Worm (Caenorhabditis elegans): ENCODE data around the gene Y40B10B.1.

Y40B10B.1 gene

DNA sequence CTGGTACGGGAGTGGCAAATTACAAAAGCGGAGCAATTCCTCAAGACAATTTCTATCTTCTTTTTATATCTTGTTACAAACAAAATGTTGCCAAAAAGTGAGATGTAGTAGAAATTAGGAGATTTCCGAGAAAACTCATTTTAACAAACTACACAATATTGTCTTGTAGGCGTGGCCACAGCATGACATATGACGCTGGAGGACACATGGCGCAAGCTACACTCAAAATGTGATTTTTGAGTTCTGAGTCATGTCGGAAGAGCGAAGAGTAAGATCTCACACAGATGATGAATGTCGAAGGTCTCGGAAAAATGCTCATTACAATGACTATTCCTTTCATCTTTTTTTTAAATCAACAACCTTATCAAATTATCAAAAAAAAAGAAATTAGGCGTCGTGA is at the start of gene Y40B10B.1:
Gene Y40B10B.1, minus strand, starts transcription at position 101 of the 400 bp plus-strand sequence.
- TF ChIP-seq unc-62 (GFP tag; optimal IDR thresholded peaks at IDR 0.05) = no peak

DNA sequence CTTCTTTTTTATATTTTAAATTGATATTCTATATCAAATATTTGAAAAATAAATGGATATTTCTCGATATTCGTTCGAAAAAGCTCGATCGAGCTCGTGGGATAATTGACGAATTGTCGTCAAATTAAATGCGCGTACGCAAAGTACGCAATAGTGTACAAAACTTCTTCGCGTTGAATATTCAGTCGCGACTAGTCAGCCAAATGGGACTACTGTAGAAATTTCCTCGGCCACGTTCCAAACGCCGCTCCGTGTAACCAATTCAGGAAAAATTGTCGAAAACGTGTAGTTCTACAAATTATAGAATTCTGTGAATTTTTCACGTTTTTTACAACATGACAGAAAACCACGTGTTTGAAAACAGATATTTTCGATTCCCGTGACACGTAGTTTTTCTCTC is 47.1 kb upstream of the Y40B10B.1 start:
- TF ChIP-seq unc-62 (GFP tag; optimal IDR thresholded peaks at IDR 0.05) = no peak

DNA sequence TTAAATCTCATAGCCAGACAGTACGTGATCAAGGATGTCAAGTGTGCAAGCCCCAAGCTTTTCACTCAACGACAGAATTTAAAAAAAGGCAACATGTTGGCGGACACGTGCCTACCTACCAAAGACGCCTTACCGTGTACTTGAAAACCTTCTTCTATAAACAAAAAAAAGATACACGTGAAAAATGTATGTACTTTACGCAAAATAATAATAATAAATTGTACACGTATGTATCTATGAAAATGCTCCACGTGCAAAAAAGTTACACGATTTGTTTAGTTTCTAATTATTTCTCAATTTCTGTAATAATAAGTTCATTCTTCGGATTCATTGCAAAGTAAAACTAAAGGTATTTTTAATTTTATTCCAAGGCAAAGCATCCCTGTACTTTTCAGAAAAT is 43.3 kb upstream of the Y40B10B.1 start, which contains the start of gene cysl-4:
Gene cysl-4, plus strand, starts transcription at position 301 of the 400 bp plus-strand sequence.
- no peak for TF ChIP-seq unc-62 (GFP tag; optimal IDR thresholded peaks at IDR 0.05)

DNA sequence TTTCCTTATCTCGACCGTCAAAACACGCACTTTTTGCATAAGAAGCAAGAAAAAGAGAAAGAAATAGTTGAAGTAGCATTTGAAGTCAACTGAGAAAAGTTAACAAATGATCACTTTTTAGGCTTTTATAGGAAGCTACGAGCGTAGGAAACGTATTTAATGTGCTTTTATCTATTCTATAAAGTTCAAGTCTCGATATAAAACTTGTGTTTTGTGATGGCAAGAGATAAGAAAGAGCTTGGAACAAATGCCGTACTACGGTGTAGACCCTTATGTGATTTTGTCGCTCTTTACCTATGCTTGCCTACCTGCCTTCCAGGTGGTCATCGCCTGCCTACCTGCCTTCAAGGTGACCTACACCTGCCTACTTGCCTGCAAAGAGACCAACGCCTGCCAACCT is 42.9 kb upstream of the Y40B10B.1 start, which contains the start of gene clec-206:
Gene clec-206, minus strand, starts transcription at position 101 of the 400 bp plus-strand sequence.
- no peak for TF ChIP-seq unc-62 (GFP tag; optimal IDR thresholded peaks at IDR 0.05)

DNA sequence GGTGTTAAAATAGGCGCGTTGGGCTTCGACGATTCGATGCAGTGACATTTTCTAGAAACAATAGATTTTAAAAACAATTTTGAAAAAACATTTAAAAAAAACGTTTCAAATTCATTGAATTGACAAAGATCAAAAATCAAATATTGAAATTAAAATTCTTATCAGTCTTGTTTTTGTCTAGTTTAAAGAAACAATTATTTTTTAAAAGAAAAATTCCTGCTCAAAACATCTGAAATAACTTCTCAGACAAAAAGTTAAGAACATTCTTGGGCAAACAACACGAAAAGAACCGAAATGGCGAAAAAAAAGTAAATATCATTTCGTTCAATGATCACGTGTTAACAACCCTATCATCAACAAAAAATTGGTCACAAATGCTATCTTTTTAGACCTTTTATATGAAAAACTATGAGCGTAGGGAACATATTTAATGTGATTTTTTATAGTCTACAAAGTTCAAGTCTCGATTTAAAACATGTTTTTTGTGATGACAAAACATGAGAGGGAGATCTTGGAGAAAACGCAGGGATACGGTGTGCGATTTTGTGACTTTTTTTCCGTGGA is 38.3 kb upstream of the Y40B10B.1 start, which contains the start of gene alh-5:
Gene alh-5, minus strand, starts transcription at position 51 of the 564 bp plus-strand sequence.
- no peak for TF ChIP-seq unc-62 (GFP tag; optimal IDR thresholded peaks at IDR 0.05)

DNA sequence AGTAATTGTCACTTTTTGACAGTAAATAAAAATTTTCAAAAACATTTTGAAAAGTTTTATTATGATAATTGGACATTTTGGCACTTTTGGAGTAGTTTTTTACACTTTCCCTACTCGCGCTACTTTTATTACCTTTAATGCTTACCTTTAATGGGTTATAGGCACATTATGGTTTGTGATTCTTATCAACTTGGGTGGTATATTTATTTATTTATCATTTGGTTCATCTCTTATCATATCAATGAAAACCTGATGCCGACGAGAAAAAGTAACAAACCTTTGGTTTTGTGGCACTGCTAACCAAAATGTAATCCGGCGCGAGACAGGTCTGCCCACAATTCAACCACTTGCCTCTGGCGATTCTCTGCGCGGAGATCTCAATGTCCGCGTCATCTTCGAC is 37.0 kb upstream of the Y40B10B.1 start:
- no peak for TF ChIP-seq unc-62 (GFP tag; optimal IDR thresholded peaks at IDR 0.05)

DNA sequence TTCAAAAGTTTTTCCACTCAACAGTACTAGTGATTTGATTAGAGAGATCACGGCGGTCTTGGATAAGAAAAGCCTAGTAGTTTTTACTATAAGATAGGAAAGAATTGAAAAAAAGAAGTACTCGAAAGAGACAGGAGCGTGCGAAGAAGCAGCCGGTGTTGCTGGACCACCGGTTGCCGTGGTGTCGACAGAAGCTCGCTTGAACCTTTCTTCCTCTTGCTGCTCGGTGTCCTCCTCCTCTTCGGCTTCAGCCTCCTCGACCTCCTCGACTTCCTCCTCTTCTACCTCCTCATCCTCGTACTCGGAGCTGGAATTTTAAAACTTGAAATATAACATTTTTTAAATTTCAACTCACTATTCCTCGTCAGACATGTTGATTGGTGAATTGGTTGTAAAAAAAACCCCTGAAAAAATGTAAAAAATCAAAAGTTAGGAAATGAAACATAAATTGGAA is 31.2 kb upstream of the Y40B10B.1 start, which contains the start of gene tnt-4:
Gene tnt-4, minus strand, starts transcription at position 404 of the 454 bp plus-strand sequence.
- no peak for TF ChIP-seq unc-62 (GFP tag; optimal IDR thresholded peaks at IDR 0.05)

DNA sequence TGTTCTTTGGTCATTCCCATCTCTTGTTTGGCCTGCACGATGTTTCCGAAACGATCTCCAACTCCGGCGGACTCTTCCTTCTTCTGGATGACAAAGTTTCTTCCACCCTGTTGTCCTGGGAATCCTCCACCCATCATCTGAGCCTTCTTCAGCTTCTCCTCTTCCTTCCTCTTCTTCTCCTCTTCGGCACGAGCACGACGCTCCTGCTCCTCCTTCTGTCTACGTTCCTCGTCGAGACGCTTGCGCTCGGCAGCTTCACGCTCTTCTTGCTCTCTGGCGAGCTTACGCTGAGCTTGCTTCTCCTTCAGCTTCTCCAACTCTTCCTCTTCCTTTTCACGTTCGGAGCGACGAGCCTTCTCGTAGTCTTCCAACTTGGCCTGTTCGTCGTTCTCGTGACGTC is 30.0 kb upstream of the Y40B10B.1 start:
- no peak for TF ChIP-seq unc-62 (GFP tag; optimal IDR thresholded peaks at IDR 0.05)

DNA sequence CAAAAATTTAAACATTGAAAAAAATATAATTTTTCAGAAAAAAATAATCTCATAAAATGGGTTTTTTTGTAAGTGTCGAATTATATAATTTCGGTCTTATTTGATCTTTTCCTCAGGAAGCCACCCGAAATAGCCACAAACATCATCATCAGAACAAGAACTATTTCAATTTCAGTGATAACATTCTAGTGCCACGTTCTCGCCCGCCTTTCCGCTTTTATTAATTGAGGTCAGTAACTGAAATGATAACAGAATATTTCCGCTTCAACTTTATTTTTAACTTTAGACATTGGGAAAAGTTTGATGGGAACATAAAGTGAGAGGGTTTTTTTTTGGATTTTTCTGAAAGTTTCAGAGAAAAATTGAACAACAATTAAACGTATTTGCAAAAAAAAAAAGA is 27.9 kb upstream of the Y40B10B.1 start:
- TF ChIP-seq unc-62 (GFP tag; optimal IDR thresholded peaks at IDR 0.05) = no peak

DNA sequence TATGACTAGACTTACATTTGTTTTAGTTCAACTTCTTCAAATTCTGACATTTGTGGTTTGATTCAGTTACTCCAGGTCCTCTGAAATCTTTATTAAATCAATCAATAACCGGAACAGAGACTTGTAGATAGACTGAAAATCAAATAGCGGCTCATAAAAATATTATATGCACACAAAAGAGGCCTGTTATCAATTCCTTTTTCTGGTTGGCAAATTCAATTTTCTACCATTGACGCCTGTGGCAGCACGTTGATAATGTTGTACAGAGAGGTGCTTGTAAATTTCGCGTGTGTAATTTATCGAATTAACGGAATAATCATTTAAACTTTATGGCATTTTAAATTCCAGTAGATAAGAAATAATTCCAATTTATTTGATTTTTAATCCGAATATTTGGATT is 25.6 kb upstream of the Y40B10B.1 start, which contains the start of gene T08B1.1:
Gene T08B1.1, minus strand, starts transcription at position 92 of the 400 bp plus-strand sequence.
- TF ChIP-seq unc-62 (GFP tag; optimal IDR thresholded peaks at IDR 0.05) = no peak

DNA sequence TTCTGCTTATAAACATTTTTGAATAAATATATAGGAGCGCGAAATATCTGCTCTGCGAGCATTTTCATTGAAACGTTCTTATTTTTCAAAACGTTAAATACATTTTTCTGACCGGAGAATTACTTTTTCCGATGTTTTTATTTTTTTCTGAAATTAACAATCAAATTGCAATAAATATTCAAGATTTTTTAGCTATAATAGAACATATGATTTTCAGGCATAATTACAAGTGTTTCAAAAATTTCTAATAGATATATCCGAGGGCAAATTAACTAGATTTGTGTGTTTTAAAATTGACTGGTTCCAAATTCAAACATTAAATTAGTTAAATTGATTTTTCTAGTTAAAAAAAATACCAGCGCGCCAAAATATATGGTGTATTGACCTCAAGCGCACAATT is 17.6 kb upstream of the Y40B10B.1 start, which contains the start of gene T08B1.4:
Gene T08B1.4, plus strand, starts transcription at position 301 of the 400 bp plus-strand sequence.
- TF ChIP-seq unc-62 (GFP tag; optimal IDR thresholded peaks at IDR 0.05) = no peak

DNA sequence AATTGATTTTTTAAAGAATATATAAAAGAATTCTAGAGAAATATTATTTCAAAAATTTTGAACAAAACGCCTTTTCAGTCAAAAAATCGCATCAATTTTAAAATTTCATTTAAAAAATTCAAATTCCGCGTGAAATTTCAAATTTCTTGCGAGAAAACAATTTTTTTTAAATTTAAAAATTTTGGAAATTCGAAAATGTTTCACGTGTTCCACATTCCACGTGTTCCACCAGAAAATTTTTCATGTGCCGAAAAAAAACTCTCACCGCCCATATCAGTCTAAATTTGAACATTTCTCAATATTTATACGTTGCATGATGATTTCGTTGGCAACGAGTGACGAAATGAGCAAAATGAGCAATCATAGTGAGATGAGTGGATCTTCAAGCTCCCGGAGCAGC is 13.7 kb upstream of the Y40B10B.1 start, which contains the start of gene fbxa-201:
Gene fbxa-201, plus strand, starts transcription at position 301 of the 400 bp plus-strand sequence.
- no peak for TF ChIP-seq unc-62 (GFP tag; optimal IDR thresholded peaks at IDR 0.05)

DNA sequence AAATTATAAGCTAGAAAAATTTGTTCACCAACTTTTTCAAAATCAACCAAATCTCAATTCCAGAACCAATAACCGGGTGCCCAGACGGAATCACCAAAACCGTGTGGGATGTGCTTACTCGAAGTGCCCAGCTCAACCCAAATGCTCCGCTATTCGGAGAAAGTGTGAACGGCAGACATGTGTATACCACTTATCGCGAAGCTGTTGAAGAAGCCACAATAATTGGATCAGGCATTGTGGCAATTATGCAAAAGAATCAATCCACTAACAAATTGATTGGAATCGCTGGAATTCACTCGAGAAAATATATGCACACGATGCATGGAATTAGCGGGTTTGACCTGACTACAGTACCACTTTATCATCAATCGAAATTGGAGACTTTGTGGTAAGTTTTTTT is 8.3 kb upstream of the Y40B10B.1 start:
- TF ChIP-seq unc-62 (GFP tag; optimal IDR thresholded peaks at IDR 0.05) = no peak

DNA sequence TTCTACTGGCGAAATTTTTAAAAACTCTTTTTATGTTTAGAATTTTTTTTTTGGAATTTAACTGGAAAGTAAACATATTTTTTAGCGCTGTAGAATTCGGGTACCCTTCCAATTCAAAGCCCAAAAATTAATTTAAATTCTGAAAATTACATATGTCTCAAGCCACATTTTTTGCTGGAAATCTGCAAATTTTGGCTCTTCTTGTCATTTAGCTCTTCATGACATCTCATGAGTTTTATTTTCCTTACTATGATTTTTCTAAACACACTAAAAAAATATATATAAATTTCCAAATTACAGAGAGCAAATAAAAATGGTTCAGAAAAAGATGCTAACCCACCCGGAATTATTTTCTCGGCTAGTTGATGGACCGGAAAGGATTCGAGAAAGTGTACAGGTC is 7.9 kb upstream of the Y40B10B.1 start, which contains the start of gene acs-3:
Gene acs-3, plus strand, starts transcription at position 301 of the 400 bp plus-strand sequence.
- TF ChIP-seq unc-62 (GFP tag; optimal IDR thresholded peaks at IDR 0.05) = no peak

DNA sequence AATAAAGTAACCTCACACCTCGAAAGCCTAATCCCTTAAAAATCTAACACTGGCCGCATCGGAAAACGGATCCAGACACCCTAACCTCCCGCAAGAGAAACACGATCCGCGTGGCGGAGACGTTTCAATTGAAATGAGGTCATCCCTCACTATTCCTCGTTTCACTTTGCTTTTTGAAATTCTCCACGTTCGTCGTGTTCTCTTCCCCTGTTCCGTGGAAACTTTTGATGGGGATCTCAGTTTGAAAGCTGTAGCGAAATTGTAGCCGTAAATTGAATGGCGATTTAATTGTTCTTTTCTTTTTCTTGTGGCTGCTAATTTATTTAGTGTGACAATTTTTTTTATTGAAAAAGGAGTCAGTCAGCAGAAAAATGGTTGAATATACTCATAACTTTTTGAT is 7.5 kb upstream of the Y40B10B.1 start:
- TF ChIP-seq unc-62 (GFP tag; optimal IDR thresholded peaks at IDR 0.05) = no peak

DNA sequence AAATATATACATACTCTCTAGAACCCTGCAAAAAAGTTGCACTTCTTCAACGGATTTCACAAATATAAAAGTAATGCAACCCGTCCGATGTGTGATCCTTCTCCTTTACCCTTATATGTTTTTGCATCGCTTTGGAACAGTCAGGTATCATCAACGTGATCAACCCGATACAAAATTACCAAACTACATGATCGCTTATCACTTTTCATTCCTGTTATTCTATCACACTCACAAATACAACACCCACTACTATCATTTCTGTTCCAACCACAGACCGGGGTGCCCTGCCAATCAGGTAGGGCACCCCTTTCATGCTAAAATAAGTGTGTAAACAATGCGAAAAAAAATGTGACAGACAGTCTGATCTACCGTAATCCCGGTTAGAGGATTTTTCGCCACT is 5.6 kb upstream of the Y40B10B.1 start:
- TF ChIP-seq unc-62 (GFP tag; optimal IDR thresholded peaks at IDR 0.05) = no peak

DNA sequence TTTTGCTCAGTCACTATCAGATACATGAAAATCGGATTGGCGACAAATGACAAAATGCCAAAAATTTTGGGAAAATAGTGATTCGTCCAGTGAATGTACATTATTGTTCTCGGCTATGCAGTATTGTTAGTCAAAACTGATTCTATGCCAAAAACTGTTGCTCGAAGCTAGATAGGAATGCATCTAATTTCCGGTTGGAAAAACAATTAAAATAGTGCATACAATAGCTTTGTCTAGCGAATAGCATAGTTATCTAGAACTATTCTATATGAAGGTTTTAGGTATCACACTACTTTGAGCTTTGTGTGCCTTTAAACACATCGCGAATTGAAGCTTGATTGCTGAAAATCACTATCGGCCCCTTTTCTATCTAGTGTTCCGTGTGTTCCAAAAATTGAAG is 3.5 kb upstream of the Y40B10B.1 start, which contains the start of gene srj-15:
Gene srj-15, minus strand, starts transcription at position 101 of the 400 bp plus-strand sequence.
- TF ChIP-seq unc-62 (GFP tag; optimal IDR thresholded peaks at IDR 0.05) = no peak
